Worm (Caenorhabditis elegans) whole organism, early embryonic: ENCODE results near the gene Y25C1A.6.

Source experiments
- B0310.2 ChIP-seq: sonication (generic microtip); optimal IDR thresholded peaks from 2 replicates; lab custom pipeline; 2016; ENCODE audit warnings: mild to moderate bottlenecking, missing genetic modification characterization, missing compliant biosample characterization
- F13C5.2 ChIP-seq: sonication (generic microtip); optimal IDR thresholded peaks from 2 replicates; lab custom pipeline; 2017; ENCODE audit warnings: mild to moderate bottlenecking, missing genetic modification characterization, inconsistent platforms, missing compliant biosample characterization
- aly-1 ChIP-seq: sonication (generic microtip); optimal IDR thresholded peaks from 2 replicates; lab custom pipeline; 2016; ENCODE audit warnings: missing genetic modification characterization, missing compliant biosample characterization
- ama-1 ChIP-seq: fragments of 150-350 bp; optimal IDR thresholded peaks from 2 replicates; lab custom pipeline; 2014
- ceh-13 ChIP-seq: fragments of 200-800 bp; sonication (Bioruptor generic); optimal IDR thresholded peaks from 2 replicates; lab custom pipeline; 2018; ENCODE audit warnings: mild to moderate bottlenecking, missing genetic modification characterization, missing compliant biosample characterization
- ets-7 ChIP-seq: sonication (generic microtip); optimal IDR thresholded peaks from 2 replicates; lab custom pipeline; 2016; ENCODE audit warnings: missing genotype, missing genetic modification characterization, missing compliant biosample characterization
- flt-1 ChIP-seq: fragments of 200-800 bp; sonication (Bioruptor generic); IDR thresholded peaks from 2 replicates; pipeline ENCODE4 v1.3.6; 2022; ENCODE audit warnings: missing genetic modification characterization, missing compliant biosample characterization
- hmbx-1 ChIP-seq: sonication (generic microtip); optimal IDR thresholded peaks from 2 replicates; lab custom pipeline; 2016; ENCODE audit warnings: mild to moderate bottlenecking, missing genetic modification characterization, missing compliant biosample characterization
- hnd-1 ChIP-seq: sonication (generic microtip); optimal IDR thresholded peaks from 2 replicates; lab custom pipeline; 2016; ENCODE audit warnings: missing genetic modification characterization, missing compliant biosample characterization
- scrt-1 ChIP-seq: fragments of 200-800 bp; sonication (Bioruptor generic); IDR thresholded peaks from 2 replicates; pipeline ENCODE4 v1.3.6; 2022; ENCODE audit warnings: missing genetic modification characterization, missing compliant biosample characterization
- sea-1 ChIP-seq: fragments of 200-800 bp; sonication (Bioruptor generic); conservative IDR thresholded peaks from 2 replicates; pipeline ENCODE4 v1.3.6; 2022; ENCODE audit warnings: missing genetic modification characterization, missing compliant biosample characterization
- tbx-11 ChIP-seq: fragments of 200-800 bp; sonication (Bioruptor generic); IDR thresholded peaks from 2 replicates; pipeline ENCODE4 v1.3.6; 2022; ENCODE audit warnings: missing genetic modification characterization, missing compliant biosample characterization
- tbx-37 ChIP-seq: fragments of 200-800 bp; sonication (Bioruptor generic); conservative IDR thresholded peaks from 2 replicates; pipeline ENCODE4 v1.3.6; 2022; ENCODE audit warnings: missing genetic modification reagents, missing genetic modification characterization, missing compliant biosample characterization
- tra-4 ChIP-seq: sonication (generic microtip); optimal IDR thresholded peaks from 2 replicates; lab custom pipeline; 2017; ENCODE audit warnings: missing genetic modification characterization, missing compliant biosample characterization

- no peak for TF ChIP-seq ama-1 (lab: Kevin White, UChicago)
- no peak for TF ChIP-seq tra-4 (tag; lab: Kevin White, UChicago)
- TF ChIP-seq hmbx-1 (tag; lab: Kevin White, UChicago): no peak
- no peak for TF ChIP-seq aly-1 (tag; lab: Kevin White, UChicago)
- no peak for TF ChIP-seq tbx-37 (GFP tag; lab: Robert Waterston, UW)
- no peak for TF ChIP-seq ceh-13 (GFP tag; lab: Kevin White, UChicago)
- TF ChIP-seq tbx-11 (GFP tag; lab: Robert Waterston, UW): no peak
- TF ChIP-seq sea-1 (GFP tag; lab: Robert Waterston, UW): no peak
- TF ChIP-seq scrt-1 (GFP tag; lab: Robert Waterston, UW): no peak
- no peak for TF ChIP-seq F13C5.2 (tag; lab: Kevin White, UChicago)
- TF ChIP-seq flt-1 (GFP tag; lab: Robert Waterston, UW): no peak
- TF ChIP-seq B0310.2 (tag; lab: Kevin White, UChicago): no peak
- no peak for TF ChIP-seq ets-7 (tag; lab: Kevin White, UChicago)
- no peak for TF ChIP-seq hnd-1
These were observed 4.2 kb downstream of the Y25C1A.6 start for ce11 chrII:3065086-3065485.
